Fruit fly (Drosophila melanogaster): ENCODE data around the gene CG4982.

dm6 chr3L:16263043-16263442 lies 38.2 kb upstream of the CG4982 start, which contains the start of gene CG13070:
- no peak for TF ChIP-seq CG8478 (optimal IDR thresholded peaks at IDR 0.05)
- TF ChIP-seq CTCF (optimal IDR thresholded peaks at IDR 0.05) = no peak
